Worm (Caenorhabditis elegans) whole organism, L3 larva: Measurements from ENCODE around the gene skr-21.

ENCODE experiments used
- R02D3.7 ChIP-seq: fragments of 150-350 bp; optimal IDR thresholded peaks from 2 replicates; lab custom pipeline; 2014; ENCODE audit warnings: missing biosample characterization, missing genetic modification characterization
- ZK546.5 ChIP-seq: sonication (generic microtip); optimal IDR thresholded peaks from 2 replicates; lab custom pipeline; 2017; ENCODE audit warnings: missing biosample characterization, missing genetic modification characterization
- aly-2 ChIP-seq: fragments of 150-350 bp; optimal IDR thresholded peaks from 2 replicates; lab custom pipeline; 2014; ENCODE audit warnings: missing biosample characterization, missing genetic modification characterization
- ama-1 ChIP-seq: fragments of 150-350 bp; optimal IDR thresholded peaks from 2 replicates; lab custom pipeline; 2018
- ceh-16 ChIP-seq: sonication (generic microtip); optimal IDR thresholded peaks from 2 replicates; lab custom pipeline; 2017; ENCODE audit warnings: missing biosample characterization, missing genetic modification characterization
- ceh-28 ChIP-seq: fragments of 150-350 bp; optimal IDR thresholded peaks from 2 replicates; lab custom pipeline; 2014; ENCODE audit warnings: missing biosample characterization, missing genetic modification reagents, missing genetic modification characterization
- ceh-82 ChIP-seq: fragments of 150-350 bp; optimal IDR thresholded peaks from 2 replicates; lab custom pipeline; 2014; ENCODE audit warnings: missing biosample characterization, missing genetic modification characterization
- ceh-9 ChIP-seq: sonication (generic microtip); optimal IDR thresholded peaks from 2 replicates; lab custom pipeline; 2018; ENCODE audit warnings: missing biosample characterization, missing genetic modification characterization
- daf-12 ChIP-seq: fragments of 150-350 bp; optimal IDR thresholded peaks from 2 replicates; lab custom pipeline; 2014; ENCODE audit warnings: missing biosample characterization, missing genetic modification reagents, missing genetic modification characterization
- egl-27 ChIP-seq: sonication (generic microtip); optimal IDR thresholded peaks from 4 replicates; lab custom pipeline; 2017; ENCODE audit warnings: missing biosample characterization, missing genetic modification reagents, missing genetic modification characterization
- egl-5 ChIP-seq: fragments of 150-350 bp; optimal IDR thresholded peaks from 2 replicates; lab custom pipeline; 2017; ENCODE audit warnings: missing biosample characterization, missing genetic modification reagents, missing genetic modification characterization, inconsistent platforms
- elt-1 ChIP-seq: fragments of 150-350 bp; optimal IDR thresholded peaks from 2 replicates; lab custom pipeline; 2014; ENCODE audit warnings: missing biosample characterization, missing genetic modification characterization
- elt-2 ChIP-seq: sonication (generic microtip); optimal IDR thresholded peaks from 2 replicates; lab custom pipeline; 2016; ENCODE audit warnings: missing genetic modification reagents, mild to moderate bottlenecking, missing genetic modification characterization, missing compliant biosample characterization
- elt-3 ChIP-seq, 3 experiments: fragments of 150-350 bp in 1 of 3; sonication (generic microtip) in 2 of 3; optimal IDR thresholded peaks; 2 replicates in 2 of 3; 4 replicates in 1 of 3; lab custom pipeline; 2014 to 2017; ENCODE audit warnings: missing biosample characterization in 3 of 3, missing genetic modification characterization in 3 of 3
- eor-1 ChIP-seq, 2 experiments: fragments of 150-350 bp; optimal IDR thresholded peaks; 2 replicates each; lab custom pipeline; 2014 to 2018; ENCODE audit warnings: missing biosample characterization in 2 of 2, missing genetic modification characterization in 2 of 2
- fkh-10 ChIP-seq: sonication (generic microtip); optimal IDR thresholded peaks from 2 replicates; lab custom pipeline; 2017; ENCODE audit warnings: missing biosample characterization, missing genetic modification reagents, missing genetic modification characterization
- fkh-2 ChIP-seq: fragments of 150-350 bp; optimal IDR thresholded peaks from 2 replicates; lab custom pipeline; 2014; ENCODE audit warnings: missing biosample characterization, missing genetic modification reagents, missing genetic modification characterization
- fos-1 ChIP-seq: fragments of 150-350 bp; optimal IDR thresholded peaks from 2 replicates; lab custom pipeline; 2014; ENCODE audit warnings: missing biosample characterization, missing genetic modification characterization
- hmg-11 ChIP-seq: sonication (generic microtip); optimal IDR thresholded peaks from 2 replicates; lab custom pipeline; 2016; ENCODE audit warnings: missing genetic modification characterization, missing compliant biosample characterization
- jun-1 ChIP-seq: fragments of 150-350 bp; optimal IDR thresholded peaks from 2 replicates; lab custom pipeline; 2014; ENCODE audit warnings: missing biosample characterization, missing genetic modification reagents, missing genetic modification characterization
- lin-15B ChIP-seq: fragments of 150-350 bp; optimal IDR thresholded peaks from 2 replicates; lab custom pipeline; 2014; ENCODE audit warnings: missing biosample characterization, missing genetic modification characterization
- lin-39 ChIP-seq: fragments of 150-350 bp; optimal IDR thresholded peaks from 2 replicates; lab custom pipeline; 2018; ENCODE audit warnings: missing biosample characterization, missing genetic modification reagents, missing genetic modification characterization
- lsy-12 ChIP-seq: sonication (generic microtip); optimal IDR thresholded peaks from 2 replicates; lab custom pipeline; 2016; ENCODE audit warnings: mild to moderate bottlenecking, missing genetic modification characterization, missing compliant biosample characterization
- mdl-1 ChIP-seq: fragments of 150-350 bp; optimal IDR thresholded peaks from 2 replicates; lab custom pipeline; 2014; ENCODE audit warnings: missing biosample characterization, missing genetic modification characterization
- mml-1 ChIP-seq: fragments of 150-350 bp; sonication (generic microtip); optimal IDR thresholded peaks from 3 replicates; lab custom pipeline; 2014; ENCODE audit warnings: missing biosample characterization, missing genetic modification characterization
- nfya-1 ChIP-seq: sonication (generic microtip); optimal IDR thresholded peaks from 2 replicates; lab custom pipeline; 2017; ENCODE audit warnings: missing genetic modification characterization, mild to moderate bottlenecking, missing compliant biosample characterization, antibody characterized with exemption, moderate library complexity; ENCODE audit not compliant: insufficient read depth
- nhr-11 ChIP-seq: fragments of 150-350 bp; optimal IDR thresholded peaks from 2 replicates; lab custom pipeline; 2014; ENCODE audit warnings: missing biosample characterization, missing genetic modification characterization
- nhr-12 ChIP-seq: fragments of 150-350 bp; optimal IDR thresholded peaks from 2 replicates; lab custom pipeline; 2014; ENCODE audit warnings: missing biosample characterization, missing genetic modification characterization
- nhr-23 ChIP-seq: fragments of 150-350 bp; optimal IDR thresholded peaks from 2 replicates; lab custom pipeline; 2014; ENCODE audit warnings: missing biosample characterization, missing genetic modification reagents, missing genetic modification characterization
- nhr-237 ChIP-seq: fragments of 150-350 bp; optimal IDR thresholded peaks from 2 replicates; lab custom pipeline; 2014; ENCODE audit warnings: missing biosample characterization, missing genetic modification characterization
- nhr-25 ChIP-seq: sonication (generic microtip); optimal IDR thresholded peaks from 2 replicates; lab custom pipeline; 2017; ENCODE audit warnings: missing biosample characterization, missing genetic modification characterization
- nhr-28 ChIP-seq: fragments of 150-350 bp; optimal IDR thresholded peaks from 2 replicates; lab custom pipeline; 2014; ENCODE audit warnings: missing biosample characterization, missing genetic modification characterization
- nhr-43 ChIP-seq: sonication (generic microtip); optimal IDR thresholded peaks from 2 replicates; lab custom pipeline; 2016; ENCODE audit warnings: mild to moderate bottlenecking, missing genetic modification characterization, missing compliant biosample characterization; ENCODE audit not compliant: poor library complexity, severe bottlenecking
- nhr-67 ChIP-seq: fragments of 150-350 bp; optimal IDR thresholded peaks from 2 replicates; lab custom pipeline; 2014; ENCODE audit warnings: missing biosample characterization, missing genetic modification characterization
- nhr-76 ChIP-seq: fragments of 150-350 bp; sonication (generic microtip); optimal IDR thresholded peaks from 5 replicates; lab custom pipeline; 2014; ENCODE audit warnings: missing biosample characterization, missing genetic modification characterization
- nhr-77 ChIP-seq: fragments of 150-350 bp; optimal IDR thresholded peaks from 2 replicates; lab custom pipeline; 2014; ENCODE audit warnings: missing biosample characterization, missing genetic modification characterization
- pha-4 ChIP-seq: fragments of 150-350 bp; optimal IDR thresholded peaks from 2 replicates; lab custom pipeline; 2014; ENCODE audit warnings: missing biosample characterization, missing genetic modification reagents, missing genetic modification characterization
- pqm-1 ChIP-seq: fragments of 150-350 bp; optimal IDR thresholded peaks from 2 replicates; lab custom pipeline; 2017; ENCODE audit warnings: missing biosample characterization, missing genetic modification characterization, inconsistent platforms
- sea-2 ChIP-seq: fragments of 150-350 bp; sonication (generic microtip); optimal IDR thresholded peaks from 4 replicates; lab custom pipeline; 2014; ENCODE audit warnings: missing biosample characterization, missing genetic modification reagents, missing genetic modification characterization
- skn-1 ChIP-seq: fragments of 150-350 bp; optimal IDR thresholded peaks from 2 replicates; lab custom pipeline; 2014; ENCODE audit warnings: missing biosample characterization, missing genetic modification characterization
- snpc-4 ChIP-seq: fragments of 150-350 bp; optimal IDR thresholded peaks from 2 replicates; lab custom pipeline; 2014; ENCODE audit warnings: missing biosample characterization, missing genetic modification characterization
- tbx-2 ChIP-seq: sonication (generic microtip); optimal IDR thresholded peaks from 2 replicates; lab custom pipeline; 2016; ENCODE audit warnings: mild to moderate bottlenecking, missing genetic modification characterization, missing compliant biosample characterization
- unc-39 ChIP-seq: sonication (generic microtip); optimal IDR thresholded peaks from 4 replicates; lab custom pipeline; 2017; ENCODE audit warnings: missing biosample characterization, missing genetic modification characterization
- unc-62 ChIP-seq: fragments of 150-350 bp; sonication (generic microtip); optimal IDR thresholded peaks from 4 replicates; lab custom pipeline; 2014; ENCODE audit warnings: missing biosample characterization, missing genetic modification reagents, missing genetic modification characterization
- zag-1 ChIP-seq: fragments of 150-350 bp; optimal IDR thresholded peaks from 2 replicates; lab custom pipeline; 2014; ENCODE audit warnings: missing biosample characterization, missing genetic modification characterization
- ztf-11 ChIP-seq: fragments of 150-350 bp; optimal IDR thresholded peaks from 2 replicates; lab custom pipeline; 2014; ENCODE audit warnings: missing biosample characterization, missing genetic modification characterization
- ztf-4 ChIP-seq: fragments of 150-350 bp; optimal IDR thresholded peaks from 2 replicates; lab custom pipeline; 2014; ENCODE audit warnings: missing biosample characterization, missing genetic modification characterization

skr-21 gene

ce11 chrX:13227778-13228177, 1.3 kb upstream of the skr-21 start:
- TF ChIP-seq mml-1 (tag; lab: Kevin White, UChicago), result no peak

ce11 chrX:13225111-13225905, 1.2 kb downstream of the skr-21 start:
- TF ChIP-seq nhr-77 (no peak), nhr-23 (tag; lab: Kevin White, UChicago) (no peak), pha-4 (tag; lab: Kevin White, UChicago) (peak; percentile 41), nhr-43 (no peak), tbx-2 (no peak), nhr-28 (tag; lab: Kevin White, UChicago) (no peak), nhr-25 (no peak), ztf-4 (no peak), nhr-11 (tag; lab: Kevin White, UChicago) (no peak), egl-5 (tag; lab: Kevin White, UChicago) (no peak), snpc-4 (tag; lab: Kevin White, UChicago) (peak; percentile 8), ama-1 (lab: Kevin White, UChicago) (no peak), skn-1 (tag; lab: Kevin White, UChicago) (no peak), daf-12 (tag; lab: Kevin White, UChicago) (no peak), jun-1 (tag; lab: Kevin White, UChicago) (peak; percentile 7), elt-1 (no peak), lin-39 (tag; lab: Kevin White, UChicago) (peak; percentile 39), ceh-82 (tag; lab: Kevin White, UChicago) (no peak), ceh-16 (tag; lab: Kevin White, UChicago) (no peak), mdl-1 (no peak), R02D3.7 (tag; lab: Kevin White, UChicago) (no peak), nfya-1 (tag; lab: Kevin White, UChicago) (peak; percentile 37), pqm-1 (tag; lab: Kevin White, UChicago) (peak; percentile 22), elt-2 (tag; lab: Kevin White, UChicago) (peak; percentile 73), ZK546.5 (no peak), elt-3 (tag; optimal IDR thresholded peaks at IDR 0.05; lab: Kevin White, UChicago) (no peak), fkh-2 (tag; lab: Kevin White, UChicago) (no peak), nhr-12 (tag; lab: Kevin White, UChicago) (no peak), lsy-12 (tag; lab: Kevin White, UChicago) (no peak), nhr-76 (tag; lab: Kevin White, UChicago) (no peak), nhr-237 (tag; lab: Kevin White, UChicago) (no peak), unc-39 (no peak), egl-27 (tag; lab: Kevin White, UChicago) (no peak), ceh-28 (tag; lab: Kevin White, UChicago) (peak; percentile 3), ceh-9 (tag; lab: Kevin White, UChicago) (no peak), sea-2 (GFP tag; lab: Kevin White, UChicago) (no peak), mml-1 (tag; lab: Kevin White, UChicago) (no peak), zag-1 (tag; lab: Kevin White, UChicago) (no peak), nhr-67 (tag; lab: Kevin White, UChicago) (no peak), unc-62 (GFP tag; lab: Kevin White, UChicago) (no peak), ztf-11 (tag; lab: Kevin White, UChicago) (no peak), aly-2 (tag; lab: Kevin White, UChicago) (no peak), fos-1 (tag; lab: Kevin White, UChicago) (no peak), hmg-11 (tag; lab: Kevin White, UChicago) (peak; percentile 32), eor-1 (tag; optimal IDR thresholded peaks at IDR 0.05; lab: Kevin White, UChicago) (no peak), fkh-10 (GFP tag; lab: Kevin White, UChicago) (no peak), lin-15B (tag; lab: Kevin White, UChicago) (no peak)
